Fruit fly (Drosophila melanogaster): Measurements from ENCODE around the gene obst-G.

- TF ChIP-seq CTCF (optimal IDR thresholded peaks at IDR 0.05) = no peak
- TF ChIP-seq CG8478 (optimal IDR thresholded peaks at IDR 0.05) = no peak
Observed at dm6 chr3L:11927287-11927743, 25.8 kb downstream of the obst-G start, which contains the start of gene byn.
